Fruit fly (Drosophila melanogaster) whole organism, pupa: Measurements from ENCODE around the gene gskt.
A peak's percentile ranks its signal among the peaks of the same experiment; 100 is the strongest.

ENCODE experiments used
- CG12605 ChIP-seq: fragments of 200-800 bp; sonication (Bioruptor generic); IDR thresholded peaks from 2 replicates; pipeline ENCODE4 v1.3.6; 2022; ENCODE audit warnings: missing biosample characterization, missing genetic modification characterization
- CG14655 ChIP-seq: fragments of 200-800 bp; sonication (Bioruptor generic); optimal IDR thresholded peaks from 3 replicates; lab custom pipeline; 2017; ENCODE audit warnings: mild to moderate bottlenecking, missing biosample characterization, missing genetic modification reagents, missing genetic modification characterization
- CG15710 ChIP-seq: fragments of 200-800 bp; sonication (Bioruptor generic); optimal IDR thresholded peaks from 2 replicates; lab custom pipeline; 2018; ENCODE audit warnings: missing biosample characterization, mild to moderate bottlenecking, missing genetic modification characterization, moderate library complexity
- CG17806 ChIP-seq: fragments of 200-800 bp; sonication (Bioruptor generic); optimal IDR thresholded peaks from 2 replicates; lab custom pipeline; 2018; ENCODE audit warnings: missing biosample characterization, mild to moderate bottlenecking, missing genetic modification characterization, moderate library complexity
- CG32121 ChIP-seq: fragments of 200-800 bp; sonication (Bioruptor generic); IDR thresholded peaks from 2 replicates; pipeline ENCODE4 v1.3.6; 2022; ENCODE audit warnings: missing biosample characterization, missing genetic modification characterization
- CG34367 ChIP-seq: fragments of 200-800 bp; sonication (Bioruptor generic); optimal IDR thresholded peaks from 2 replicates; lab custom pipeline; 2018; ENCODE audit warnings: missing biosample characterization, mild to moderate bottlenecking, missing genetic modification characterization
- CG4496 ChIP-seq: fragments of 200-800 bp; sonication (Bioruptor generic); IDR thresholded peaks from 3 replicates; pipeline ENCODE4 v1.3.6; 2022; ENCODE audit warnings: missing biosample characterization, missing genetic modification characterization
- CG8159 ChIP-seq: fragments of 200-800 bp; sonication (Bioruptor generic); optimal IDR thresholded peaks from 3 replicates; lab custom pipeline; 2018; ENCODE audit warnings: missing biosample characterization, mild to moderate bottlenecking, missing genetic modification characterization, moderate library complexity
- CG8301 ChIP-seq: fragments of 200-800 bp; sonication (Bioruptor generic); optimal IDR thresholded peaks from 2 replicates; lab custom pipeline; 2018; ENCODE audit warnings: missing biosample characterization, mild to moderate bottlenecking, missing genetic modification characterization
- CG9948 ChIP-seq: fragments of 200-800 bp; sonication (Bioruptor generic); optimal IDR thresholded peaks from 2 replicates; lab custom pipeline; 2018; ENCODE audit warnings: missing biosample characterization, mild to moderate bottlenecking, missing genetic modification characterization, moderate library complexity
- EcR ChIP-seq: fragments of 200-800 bp; sonication (Bioruptor generic); optimal IDR thresholded peaks from 3 replicates; lab custom pipeline; 2019; ENCODE audit warnings: missing biosample characterization, missing genetic modification characterization, mild to moderate bottlenecking, moderate library complexity, missing genetic modification reagents
- fd96Ca ChIP-seq: fragments of 200-800 bp; sonication (Bioruptor generic); IDR thresholded peaks from 3 replicates; pipeline ENCODE4 v1.3.6; 2022; ENCODE audit warnings: missing biosample characterization, missing genetic modification characterization
- gl ChIP-seq: fragments of 200-800 bp; sonication (Bioruptor generic); optimal IDR thresholded peaks from 2 replicates; lab custom pipeline; 2018; ENCODE audit warnings: missing biosample characterization, mild to moderate bottlenecking, missing genetic modification characterization
- rn ChIP-seq: fragments of 200-800 bp; sonication (Bioruptor generic); IDR thresholded peaks from 2 replicates; pipeline ENCODE4 v1.3.6; 2022; ENCODE audit warnings: missing biosample characterization, missing genetic modification characterization

dm6 chr3R:31405277-31406207 lies 33.3 kb downstream of the gskt start, which contains the start of gene PNPase:
- TF ChIP-seq CG34367 (tag; lab: Kevin White, UChicago) (no peak), CG14655 (GFP tag; lab: Kevin White, UChicago) (no peak), EcR (peak; percentile 28), CG17806 (no peak), CG32121 (GFP tag; lab: Robert Waterston, UW) (peak; percentile 62), CG9948 (tag; lab: Kevin White, UChicago) (no peak), CG12605 (peak; percentile 45), rn (GFP tag; lab: Robert Waterston, UW) (no peak), CG4496 (0 out of 3 replicates have a peak, but pooled peaks have one; percentile 10), CG15710 (no peak), fd96Ca (GFP tag; lab: Robert Waterston, UW) (no peak), CG8159 (no peak), gl (no peak), CG8301 (tag; lab: Kevin White, UChicago) (no peak)
